Worm (Caenorhabditis elegans) whole organism, L1 larva: Measurements from ENCODE around the gene F37C12.14.
A peak's percentile ranks its signal among the peaks of the same experiment; 100 is the strongest.

Source experiments
- C16A3.4 ChIP-seq: fragments of 150-350 bp; optimal IDR thresholded peaks from 2 replicates; lab custom pipeline; 2014; ENCODE audit warnings: missing biosample characterization, missing genetic modification characterization
- C34B4.2 ChIP-seq: sonication (generic microtip); optimal IDR thresholded peaks from 2 replicates; lab custom pipeline; 2017; ENCODE audit warnings: mild to moderate bottlenecking, missing genetic modification characterization, missing compliant biosample characterization
- F16B12.6 ChIP-seq: fragments of 150-350 bp; optimal IDR thresholded peaks from 2 replicates; lab custom pipeline; 2014; ENCODE audit warnings: missing biosample characterization, missing genetic modification characterization
- aha-1 ChIP-seq: fragments of 150-350 bp; optimal IDR thresholded peaks from 2 replicates; lab custom pipeline; 2014; ENCODE audit warnings: missing biosample characterization, missing genetic modification characterization
- alr-1 ChIP-seq: fragments of 200-800 bp; sonication (Bioruptor generic); optimal IDR thresholded peaks from 2 replicates; lab custom pipeline; 2018; ENCODE audit warnings: borderline replicate concordance, mild to moderate bottlenecking, missing genetic modification characterization, missing compliant biosample characterization
- blmp-1 ChIP-seq: fragments of 150-350 bp; optimal IDR thresholded peaks from 2 replicates; lab custom pipeline; 2014; ENCODE audit warnings: missing biosample characterization, missing genetic modification characterization
- ceh-82 ChIP-seq, 3 experiments: fragments of 150-350 bp in 1 of 3; sonication (generic microtip) in 2 of 3; optimal IDR thresholded peaks; 2 replicates each; lab custom pipeline; 2014 to 2017; ENCODE audit warnings: missing biosample characterization in 3 of 3, missing genetic modification characterization in 3 of 3
- ceh-88 ChIP-seq: fragments of 200-800 bp; sonication (Bioruptor generic); IDR thresholded peaks from 2 replicates; pipeline ENCODE4 v1.3.6; 2022; ENCODE audit warnings: missing genetic modification characterization, missing compliant biosample characterization
- ceh-90 ChIP-seq: sonication (generic microtip); optimal IDR thresholded peaks from 2 replicates; lab custom pipeline; 2016; ENCODE audit warnings: missing genetic modification characterization, missing compliant biosample characterization
- dpl-1 ChIP-seq, 3 experiments: fragments of 150-350 bp in 2 of 3; sonication (generic microtip) in 1 of 3; optimal IDR thresholded peaks; 2 replicates each; lab custom pipeline; 2014 to 2017; ENCODE audit warnings: missing biosample characterization in 3 of 3, missing genetic modification characterization in 3 of 3, missing genetic modification reagents in 3 of 3
- efl-1 ChIP-seq, 4 experiments: fragments of 150-350 bp; optimal IDR thresholded peaks in 3 of 4; peaks in 1 of 4; 1 replicate in 1 of 4; 2 replicates in 3 of 4; lab custom pipeline; 2014; ENCODE audit warnings: missing biosample characterization in 2 of 4, missing genetic modification characterization in 2 of 4, missing genetic modification reagents in 2 of 4
- egl-13 ChIP-seq: sonication (generic microtip); optimal IDR thresholded peaks from 2 replicates; lab custom pipeline; 2016; ENCODE audit warnings: missing genotype, missing genetic modification reagents, missing genetic modification characterization, missing compliant biosample characterization
- egl-27 ChIP-seq, 2 experiments: fragments of 150-350 bp in 1 of 2; sonication (generic microtip); optimal IDR thresholded peaks; 3 replicates each; lab custom pipeline; 2017 to 2018; ENCODE audit warnings: missing biosample characterization in 2 of 2, missing genetic modification characterization in 2 of 2, missing genetic modification reagents in 2 of 2
- elt-2 ChIP-seq: sonication (generic microtip); optimal IDR thresholded peaks from 2 replicates; lab custom pipeline; 2016; ENCODE audit warnings: missing genetic modification characterization, mild to moderate bottlenecking, inconsistent platforms, missing compliant biosample characterization, missing genetic modification reagents
- elt-3 ChIP-seq, 6 experiments: fragments of 150-350 bp in 1 of 6; sonication (generic microtip); optimal IDR thresholded peaks; 2 replicates each; lab custom pipeline; 2017 to 2018; ENCODE audit warnings: missing biosample characterization in 6 of 6, missing genetic modification characterization in 6 of 6, inconsistent platforms in 1 of 6
- fkh-10 ChIP-seq: sonication (generic microtip); optimal IDR thresholded peaks from 2 replicates; lab custom pipeline; 2017; ENCODE audit warnings: missing biosample characterization, missing genetic modification reagents, missing genetic modification characterization
- fkh-8 ChIP-seq: sonication (generic microtip); optimal IDR thresholded peaks from 2 replicates; lab custom pipeline; 2016; ENCODE audit warnings: mild to moderate bottlenecking, missing genetic modification characterization, missing compliant biosample characterization
- grh-1 ChIP-seq: fragments of 200-800 bp; sonication (Bioruptor generic); IDR thresholded peaks from 2 replicates; pipeline ENCODE4 v1.3.6; 2022; ENCODE audit warnings: missing genetic modification reagents, missing genetic modification characterization, missing compliant biosample characterization
- hlh-4 ChIP-seq: sonication (generic microtip); optimal IDR thresholded peaks from 2 replicates; lab custom pipeline; 2016; ENCODE audit warnings: mild to moderate bottlenecking, missing genetic modification characterization, missing compliant biosample characterization
- irx-1 ChIP-seq: sonication (generic microtip); optimal IDR thresholded peaks from 2 replicates; lab custom pipeline; 2016; ENCODE audit warnings: missing genetic modification characterization, missing compliant biosample characterization
- lin-13 ChIP-seq: fragments of 150-350 bp; optimal IDR thresholded peaks from 2 replicates; lab custom pipeline; 2014; ENCODE audit warnings: missing biosample characterization, missing genetic modification reagents, missing genetic modification characterization
- lin-14 ChIP-seq: fragments of 200-800 bp; sonication (Bioruptor generic); optimal IDR thresholded peaks from 2 replicates; lab custom pipeline; 2018; ENCODE audit warnings: mild to moderate bottlenecking, missing genetic modification characterization, moderate library complexity, missing compliant biosample characterization
- lin-35 ChIP-seq, 2 experiments: fragments of 150-350 bp; optimal IDR thresholded peaks; 2 replicates each; lab custom pipeline; 2014; ENCODE audit warnings: missing biosample characterization in 2 of 2, missing genetic modification characterization in 2 of 2, missing genetic modification reagents in 2 of 2
- lsy-2 ChIP-seq, 2 experiments: fragments of 150-350 bp; optimal IDR thresholded peaks; 2 replicates each; lab custom pipeline; 2014; ENCODE audit warnings: missing biosample characterization in 2 of 2, missing genetic modification characterization in 2 of 2
- mab-9 ChIP-seq: fragments of 200-800 bp; sonication (Bioruptor generic); IDR thresholded peaks from 2 replicates; pipeline ENCODE4 v1.3.6; 2022; ENCODE audit warnings: missing genetic modification reagents, missing genetic modification characterization, missing compliant biosample characterization
- mdl-1 ChIP-seq, 2 experiments: fragments of 150-350 bp; optimal IDR thresholded peaks; 2 replicates each; lab custom pipeline; 2014 to 2017; ENCODE audit warnings: missing biosample characterization in 2 of 2, missing genetic modification characterization in 2 of 2, inconsistent platforms in 1 of 2
- mef-2 ChIP-seq: fragments of 150-350 bp; optimal IDR thresholded peaks from 2 replicates; lab custom pipeline; 2014; ENCODE audit warnings: missing biosample characterization, missing genetic modification characterization
- mep-1 ChIP-seq: fragments of 150-350 bp; optimal IDR thresholded peaks from 2 replicates; lab custom pipeline; 2014; ENCODE audit warnings: missing biosample characterization, missing genetic modification characterization
- nhr-237 ChIP-seq: fragments of 150-350 bp; optimal IDR thresholded peaks from 2 replicates; lab custom pipeline; 2014; ENCODE audit warnings: missing biosample characterization, missing genetic modification characterization
- nhr-28 ChIP-seq: fragments of 150-350 bp; optimal IDR thresholded peaks from 2 replicates; lab custom pipeline; 2014; ENCODE audit warnings: missing biosample characterization, missing genetic modification characterization
- nhr-47 ChIP-seq: sonication (generic microtip); optimal IDR thresholded peaks from 2 replicates; lab custom pipeline; 2016; ENCODE audit warnings: mild to moderate bottlenecking, missing genetic modification characterization, moderate library complexity, missing compliant biosample characterization
- nhr-71 ChIP-seq: sonication (generic microtip); optimal IDR thresholded peaks from 2 replicates; lab custom pipeline; 2016; ENCODE audit warnings: mild to moderate bottlenecking, missing genetic modification characterization, moderate library complexity, missing compliant biosample characterization
- nhr-76 ChIP-seq: sonication (generic microtip); optimal IDR thresholded peaks from 2 replicates; lab custom pipeline; 2017; ENCODE audit warnings: missing biosample characterization, missing genetic modification characterization
- nhr-85 ChIP-seq: sonication (generic microtip); peaks from one replicate; lab custom pipeline; 2016; ENCODE audit warnings: missing genetic modification characterization, inconsistent platforms, missing compliant biosample characterization
- pax-3 ChIP-seq: fragments of 200-800 bp; sonication (Bioruptor generic); optimal IDR thresholded peaks from 2 replicates; lab custom pipeline; 2018; ENCODE audit warnings: mild to moderate bottlenecking, missing genetic modification characterization, moderate library complexity, missing compliant biosample characterization
- pqm-1 ChIP-seq: sonication (generic microtip); optimal IDR thresholded peaks from 3 replicates; lab custom pipeline; 2017; ENCODE audit warnings: missing biosample characterization, missing genetic modification characterization
- rnt-1 ChIP-seq: sonication (generic microtip); optimal IDR thresholded peaks from 2 replicates; lab custom pipeline; 2016; ENCODE audit warnings: mild to moderate bottlenecking, missing genetic modification characterization, moderate library complexity, missing compliant biosample characterization
- skn-1 ChIP-seq: fragments of 150-350 bp; optimal IDR thresholded peaks from 2 replicates; lab custom pipeline; 2014; ENCODE audit warnings: missing biosample characterization, missing genetic modification characterization
- snpc-4 ChIP-seq: fragments of 150-350 bp; optimal IDR thresholded peaks from 2 replicates; lab custom pipeline; 2014; ENCODE audit warnings: missing biosample characterization, missing genetic modification characterization
- swsn-7 ChIP-seq: sonication (generic microtip); optimal IDR thresholded peaks from 2 replicates; lab custom pipeline; 2016; ENCODE audit warnings: missing genetic modification characterization, missing compliant biosample characterization
- tbx-2 ChIP-seq: sonication (generic microtip); optimal IDR thresholded peaks from 2 replicates; lab custom pipeline; 2016; ENCODE audit warnings: missing genetic modification characterization, missing compliant biosample characterization
- tlp-1 ChIP-seq: fragments of 150-350 bp; optimal IDR thresholded peaks from 2 replicates; lab custom pipeline; 2014; ENCODE audit warnings: missing biosample characterization, missing genetic modification characterization
- unc-62 ChIP-seq: fragments of 150-350 bp; optimal IDR thresholded peaks from 2 replicates; lab custom pipeline; 2014; ENCODE audit warnings: missing biosample characterization, missing genetic modification reagents, missing genetic modification characterization
- xbp-1 ChIP-seq: sonication (generic microtip); optimal IDR thresholded peaks from 2 replicates; lab custom pipeline; 2016; ENCODE audit warnings: missing genetic modification characterization, missing compliant biosample characterization
- ztf-11 ChIP-seq, 2 experiments: sonication (generic microtip); optimal IDR thresholded peaks; 2 replicates each; lab custom pipeline; 2016 to 2017; ENCODE audit warnings: missing genetic modification characterization in 2 of 2, missing biosample characterization in 1 of 2, missing compliant biosample characterization in 1 of 2

Gene F37C12.14

ce11 chrIII:7170090-7170489 is 15.3 kb downstream of the F37C12.14 start:
- TF ChIP-seq ztf-11 (tag; optimal IDR thresholded peaks at IDR 0.05; lab: Kevin White, UChicago): no peak
- no peak for TF ChIP-seq lin-14 (GFP tag; lab: Kevin White, UChicago)
- no peak for TF ChIP-seq ceh-88 (GFP tag; lab: Robert Waterston, UW)
- TF ChIP-seq C34B4.2: no peak
- no peak for TF ChIP-seq mef-2 (tag; lab: Kevin White, UChicago)

ce11 chrIII:7167568-7167937 is 17.8 kb downstream of the F37C12.14 start, which contains the start of gene acs-4:
Gene acs-4, plus strand, starts transcription at chrIII:7167838.
- no peak for TF ChIP-seq ceh-90 (tag; lab: Kevin White, UChicago)
- TF ChIP-seq blmp-1 (tag; lab: Kevin White, UChicago): peak; percentile 12
- TF ChIP-seq, all 84 proteins: peak for 1

ce11 chrIII:7166664-7167567 is 18.5 kb downstream of the F37C12.14 start:
- TF ChIP-seq lin-13 (GFP tag; lab: Kevin White, UChicago) (no peak), unc-62 (GFP tag; lab: Kevin White, UChicago) (no peak), snpc-4 (peak; percentile 14), nhr-237 (tag; lab: Kevin White, UChicago) (peak; percentile 8), fkh-10 (GFP tag; lab: Kevin White, UChicago) (no peak), nhr-85 (tag; lab: Kevin White, UChicago) (peak; percentile 30), xbp-1 (tag; lab: Kevin White, UChicago) (peak; percentile 24), lin-35 (GFP tag; optimal IDR thresholded peaks at IDR 0.05; lab: Kevin White, UChicago) (peak; percentile 10 to 61), alr-1 (tag; lab: Kevin White, UChicago) (no peak), mdl-1 (tag; optimal IDR thresholded peaks at IDR 0.05; lab: Kevin White, UChicago) (peak in 1 of 2 experiments; percentile 40), mab-9 (GFP tag; lab: Robert Waterston, UW) (no peak), egl-27 (tag; optimal IDR thresholded peaks at IDR 0.05; lab: Kevin White, UChicago) (peak in 1 of 2 experiments; percentile 46), tbx-2 (tag; lab: Kevin White, UChicago) (peak; percentile 36), nhr-71 (peak; percentile 65), egl-13 (no peak), irx-1 (tag; lab: Kevin White, UChicago) (no peak), C16A3.4 (no peak), lin-14 (GFP tag; lab: Kevin White, UChicago) (peak; percentile 95), fkh-8 (tag; lab: Kevin White, UChicago) (peak; percentile 80), pax-3 (tag; lab: Kevin White, UChicago) (no peak), mep-1 (tag; lab: Kevin White, UChicago) (peak; percentile 82), hlh-4 (tag; lab: Kevin White, UChicago) (no peak), ceh-90 (tag; lab: Kevin White, UChicago) (no peak), F16B12.6 (tag; lab: Kevin White, UChicago) (peak; percentile 23), pqm-1 (tag; lab: Kevin White, UChicago) (no peak), dpl-1 (GFP tag; optimal IDR thresholded peaks at IDR 0.05; lab: Kevin White, UChicago) (peak in 2 of 3 experiments; percentile 16 to 49), ceh-82 (tag; optimal IDR thresholded peaks at IDR 0.05; lab: Kevin White, UChicago) (peak; percentile 40 to 51 (median 47)), swsn-7 (peak; percentile 32), aha-1 (tag; lab: Kevin White, UChicago) (no peak), nhr-47 (tag; lab: Kevin White, UChicago) (peak; percentile 44), rnt-1 (peak; percentile 30), ztf-11 (tag; optimal IDR thresholded peaks at IDR 0.05; lab: Kevin White, UChicago) (no peak), grh-1 (no peak), nhr-76 (tag; lab: Kevin White, UChicago) (no peak), nhr-28 (tag; lab: Kevin White, UChicago) (no peak), efl-1 (optimal IDR thresholded peaks at IDR 0.05; lab: Kevin White, UChicago) (peak; percentile 61), efl-1 (GFP tag; optimal IDR thresholded peaks at IDR 0.05 in 1 of 2; lab: Kevin White, UChicago) (peak in 1 of 2 experiments; percentile 38), C34B4.2 (no peak), skn-1 (peak; percentile 51), tlp-1 (tag; lab: Kevin White, UChicago) (no peak), elt-3 (tag; optimal IDR thresholded peaks at IDR 0.05; lab: Kevin White, UChicago) (peak in 1 of 6 experiments; percentile 14), elt-2 (peak; percentile 12), lsy-2 (tag; optimal IDR thresholded peaks at IDR 0.05; lab: Kevin White, UChicago) (peak; percentile 12 to 63)
